Worm (Caenorhabditis elegans) whole organism, mixed stage, embryonic: ENCODE measurements around the gene cyd-1.
A peak's percentile ranks its signal among the peaks of the same experiment; 100 is the strongest.

Experiments
- M03D4.4 ChIP-seq: sonication (generic microtip); optimal IDR thresholded peaks from 2 replicates; lab custom pipeline; 2017; ENCODE audit warnings: mild to moderate bottlenecking, missing genetic modification characterization, missing compliant biosample characterization
- bed-3 ChIP-seq: fragments of 200-800 bp; sonication (Bioruptor generic); optimal IDR thresholded peaks from 3 replicates; lab custom pipeline; 2018; ENCODE audit warnings: mild to moderate bottlenecking, missing genetic modification characterization, moderate library complexity, missing compliant biosample characterization
- blmp-1 ChIP-seq: fragments of 150-350 bp; optimal IDR thresholded peaks from 2 replicates; lab custom pipeline; 2014; ENCODE audit warnings: missing biosample characterization, missing genetic modification characterization
- ceh-39 ChIP-seq: fragments of 150-350 bp; optimal IDR thresholded peaks from 2 replicates; lab custom pipeline; 2014; ENCODE audit warnings: missing biosample characterization, missing genetic modification characterization
- ceh-43 ChIP-seq: fragments of 200-800 bp; sonication (Bioruptor generic); optimal IDR thresholded peaks from 2 replicates; lab custom pipeline; 2018; ENCODE audit warnings: mild to moderate bottlenecking, missing genetic modification characterization, moderate library complexity, missing compliant biosample characterization
- ces-1 ChIP-seq: fragments of 150-350 bp; optimal IDR thresholded peaks from 2 replicates; lab custom pipeline; 2014; ENCODE audit warnings: missing biosample characterization, missing genetic modification reagents, missing genetic modification characterization
- drap-1 ChIP-seq: fragments of 200-800 bp; sonication (Bioruptor generic); optimal IDR thresholded peaks from 3 replicates; lab custom pipeline; 2018; ENCODE audit warnings: mild to moderate bottlenecking, missing genetic modification characterization, missing compliant biosample characterization
- elt-3 ChIP-seq: fragments of 150-350 bp; optimal IDR thresholded peaks from 2 replicates; lab custom pipeline; 2014; ENCODE audit warnings: missing biosample characterization, missing genetic modification characterization
- flh-1 ChIP-seq: fragments of 200-800 bp; sonication (Bioruptor generic); optimal IDR thresholded peaks from 2 replicates; lab custom pipeline; 2018; ENCODE audit warnings: mild to moderate bottlenecking, missing genetic modification characterization, moderate library complexity, missing compliant biosample characterization
- ham-2 ChIP-seq: fragments of 200-800 bp; sonication (Bioruptor generic); optimal IDR thresholded peaks from 2 replicates; lab custom pipeline; 2018; ENCODE audit warnings: mild to moderate bottlenecking, missing genetic modification characterization, missing compliant biosample characterization
- hlh-1 ChIP-seq: fragments of 150-350 bp; optimal IDR thresholded peaks from 2 replicates; lab custom pipeline; 2014; ENCODE audit warnings: missing biosample characterization, missing genetic modification reagents, missing genetic modification characterization
- lin-13 ChIP-seq: fragments of 150-350 bp; optimal IDR thresholded peaks from 2 replicates; lab custom pipeline; 2014; ENCODE audit warnings: missing biosample characterization, missing genetic modification characterization
- lin-32 ChIP-seq: fragments of 200-800 bp; sonication (Bioruptor generic); optimal IDR thresholded peaks from 2 replicates; lab custom pipeline; 2018; ENCODE audit warnings: mild to moderate bottlenecking, missing genetic modification characterization, missing compliant biosample characterization
- lsy-2 ChIP-seq: fragments of 150-350 bp; optimal IDR thresholded peaks from 2 replicates; lab custom pipeline; 2014; ENCODE audit warnings: missing biosample characterization, missing genetic modification characterization
- mep-1 ChIP-seq: fragments of 150-350 bp; optimal IDR thresholded peaks from 2 replicates; lab custom pipeline; 2017; ENCODE audit warnings: missing biosample characterization, missing genetic modification reagents, missing genetic modification characterization, inconsistent platforms
- nhr-12 ChIP-seq: fragments of 150-350 bp; optimal IDR thresholded peaks from 2 replicates; lab custom pipeline; 2014; ENCODE audit warnings: missing biosample characterization, missing genetic modification characterization
- nhr-76 ChIP-seq: sonication (generic microtip); optimal IDR thresholded peaks from 2 replicates; lab custom pipeline; 2017; ENCODE audit warnings: missing biosample characterization, missing genetic modification characterization
- pha-4 ChIP-seq: fragments of 150-350 bp; optimal IDR thresholded peaks from 2 replicates; lab custom pipeline; 2018; ENCODE audit warnings: missing biosample characterization, missing genetic modification reagents, missing genetic modification characterization
- snpc-4 ChIP-seq: fragments of 150-350 bp; optimal IDR thresholded peaks from 2 replicates; lab custom pipeline; 2014; ENCODE audit warnings: missing biosample characterization, missing genetic modification characterization
- tbx-8 ChIP-seq: fragments of 200-800 bp; sonication (Bioruptor generic); optimal IDR thresholded peaks from 2 replicates; lab custom pipeline; 2018; ENCODE audit warnings: mild to moderate bottlenecking, missing genetic modification characterization, moderate library complexity, missing compliant biosample characterization
- unc-120 ChIP-seq: sonication (generic microtip); optimal IDR thresholded peaks from 2 replicates; lab custom pipeline; 2017; ENCODE audit warnings: missing genetic modification characterization, missing compliant biosample characterization; ENCODE audit not compliant: poor library complexity, severe bottlenecking
- unc-39 ChIP-seq: fragments of 150-350 bp; optimal IDR thresholded peaks from 2 replicates; lab custom pipeline; 2014; ENCODE audit warnings: missing biosample characterization, missing genetic modification characterization
- unc-62 ChIP-seq: fragments of 150-350 bp; optimal IDR thresholded peaks from 2 replicates; lab custom pipeline; 2014; ENCODE audit warnings: missing biosample characterization, missing genetic modification reagents, missing genetic modification characterization
- zip-8 ChIP-seq: fragments of 150-350 bp; optimal IDR thresholded peaks from 2 replicates; lab custom pipeline; 2014; ENCODE audit warnings: missing biosample characterization, missing genetic modification characterization

The cyd-1 gene

ce11 chrII:13004872-13005252 is 24.5 kb downstream of the cyd-1 start:
- TF ChIP-seq nhr-76 (no peak), ham-2 (GFP tag; lab: Kevin White, UChicago) (no peak)

- TF ChIP-seq bed-3 (GFP tag; lab: Kevin White, UChicago) = no peak
- TF ChIP-seq ceh-39 = no peak
- TF ChIP-seq flh-1 (GFP tag; lab: Kevin White, UChicago) = no peak
Observed at ce11 chrII:13006283-13006682, 25.9 kb downstream of the cyd-1 start.

ce11 chrII:13007717-13008461 is 27.5 kb downstream of the cyd-1 start, which contains the start of gene oig-2:
TSS of gene oig-2 (minus strand) at chrII:13008164.
- TF ChIP-seq hlh-1 (peak; percentile 91), drap-1 (no peak), elt-3 (tag; lab: Kevin White, UChicago) (no peak), ceh-43 (GFP tag; lab: Kevin White, UChicago) (no peak), unc-120 (peak; percentile 17), unc-62 (GFP tag; lab: Kevin White, UChicago) (peak; percentile 6)

ce11 chrII:13012684-13013083 is 32.3 kb downstream of the cyd-1 start:
- TF ChIP-seq unc-39 (no peak), zip-8 (tag; lab: Kevin White, UChicago) (peak; percentile 46)

ce11 chrII:13013966-13014365 is 33.6 kb downstream of the cyd-1 start, which contains the start of gene F18A11.5:
TSS of gene F18A11.5 (minus strand) at chrII:13014286.
- no peak for TF ChIP-seq lin-13 (tag; lab: Kevin White, UChicago)
- TF ChIP-seq elt-3 (tag; lab: Kevin White, UChicago) = no peak
- TF ChIP-seq pha-4 (tag; lab: Kevin White, UChicago) = no peak
- TF ChIP-seq hlh-1 = no peak
- no peak for TF ChIP-seq lin-32 (GFP tag; lab: Kevin White, UChicago)
- TF ChIP-seq M03D4.4 (tag; lab: Kevin White, UChicago) = no peak
- no peak for TF ChIP-seq ceh-43 (GFP tag; lab: Kevin White, UChicago)

ce11 chrII:13016381-13016780 is 36.0 kb downstream of the cyd-1 start:
- TF ChIP-seq ces-1 (GFP tag; lab: Kevin White, UChicago) = peak; percentile 5
- peak; percentile 2 for TF ChIP-seq lsy-2

ce11 chrII:13022555-13022954 is 42.2 kb downstream of the cyd-1 start:
- TF ChIP-seq drap-1 = no peak
- TF ChIP-seq M03D4.4 (tag; lab: Kevin White, UChicago) = no peak

ce11 chrII:13023518-13023917 is 43.1 kb downstream of the cyd-1 start:
- TF ChIP-seq lin-13 (tag; lab: Kevin White, UChicago) = no peak
- no peak for TF ChIP-seq blmp-1 (tag; lab: Kevin White, UChicago)
- TF ChIP-seq nhr-12 = no peak
- no peak for TF ChIP-seq unc-120
- TF ChIP-seq unc-39 = no peak
- no peak for TF ChIP-seq lin-32 (GFP tag; lab: Kevin White, UChicago)
- no peak for TF ChIP-seq zip-8 (tag; lab: Kevin White, UChicago)
- TF ChIP-seq pha-4 (tag; lab: Kevin White, UChicago) = no peak
- no peak for TF ChIP-seq hlh-1
- TF ChIP-seq bed-3 (GFP tag; lab: Kevin White, UChicago) = no peak
- TF ChIP-seq ceh-39 = no peak
- TF ChIP-seq snpc-4 = no peak
- TF ChIP-seq tbx-8 (GFP tag; lab: Kevin White, UChicago) = no peak
- no peak for TF ChIP-seq elt-3 (tag; lab: Kevin White, UChicago)
- no peak for TF ChIP-seq drap-1
- TF ChIP-seq mep-1 (tag; lab: Kevin White, UChicago) = no peak
